Fruit fly (Drosophila melanogaster): ENCODE data around the gene tal-1A.

The tal-1A gene

DNA sequence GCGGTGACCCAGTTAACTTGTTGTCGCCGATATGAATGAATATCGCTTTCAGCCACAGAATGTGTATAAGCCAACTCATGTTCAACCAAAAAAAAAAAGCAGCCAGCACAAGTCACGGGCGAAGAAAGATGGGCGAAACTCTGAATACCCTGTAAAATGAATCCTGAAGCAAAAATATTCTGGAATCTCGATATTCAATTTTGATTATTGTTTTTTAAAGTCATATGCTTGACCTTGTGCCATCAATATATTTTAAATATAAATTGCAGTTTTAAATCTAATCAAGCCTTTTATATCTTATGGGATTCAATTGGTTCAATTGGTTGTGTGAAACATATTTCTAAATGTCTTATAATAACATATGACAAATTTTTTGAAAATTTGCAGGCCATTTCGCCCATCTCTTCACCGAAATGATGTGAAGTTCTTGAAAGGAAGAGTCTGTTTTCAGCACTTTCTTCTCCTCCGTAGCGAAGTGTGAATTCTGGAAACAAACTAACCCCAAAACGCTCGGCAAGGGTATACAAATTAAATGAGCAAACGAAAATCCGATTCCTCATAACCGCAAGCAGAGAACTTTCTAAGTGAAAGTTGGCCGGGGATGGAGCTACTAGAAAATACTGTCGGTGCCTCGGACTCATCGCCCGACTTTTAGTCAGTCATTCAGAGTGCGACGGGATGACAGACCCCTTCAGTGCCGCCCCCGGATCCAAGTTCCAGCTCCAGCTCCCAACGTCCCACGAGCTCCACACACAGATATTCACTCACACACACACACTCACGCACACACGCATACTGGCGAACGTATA is 2.9 kb downstream of the tal-1A start (continued):
- TF ChIP-seq CG3065 (GFP tag; optimal IDR thresholded peaks at IDR 0.05) = no peak
- no peak for TF ChIP-seq CG17612 (GFP tag; IDR thresholded peaks at IDR 0.05)
- no peak for TF ChIP-seq jumu (GFP tag; optimal IDR thresholded peaks at IDR 0.05)
- TF ChIP-seq CG2678 (tag; optimal IDR thresholded peaks at IDR 0.05) = no peak
- TF ChIP-seq fd3F (GFP tag; optimal IDR thresholded peaks at IDR 0.05) = no peak
- TF ChIP-seq Max (GFP tag; optimal IDR thresholded peaks at IDR 0.05) = no peak
- TF ChIP-seq ranshi (GFP tag; IDR thresholded peaks at IDR 0.05) = no peak
- no peak for TF ChIP-seq ab (GFP tag; optimal IDR thresholded peaks at IDR 0.05)
- TF ChIP-seq dmrt11E (tag; optimal IDR thresholded peaks at IDR 0.05) = no peak
- TF ChIP-seq al (GFP tag; IDR thresholded peaks at IDR 0.05) = no peak
- no peak for TF ChIP-seq CG10462 (GFP tag; optimal IDR thresholded peaks at IDR 0.05)
- TF ChIP-seq Blimp-1 (GFP tag; optimal IDR thresholded peaks at IDR 0.05) = peak; percentile 96
- peak; percentile 18 for TF ChIP-seq phol (tag; optimal IDR thresholded peaks at IDR 0.05)
- no peak for TF ChIP-seq lbe (GFP tag; optimal IDR thresholded peaks at IDR 0.05)
- TF ChIP-seq tin (GFP tag; optimal IDR thresholded peaks at IDR 0.05) = no peak
- TF ChIP-seq trh (GFP tag; optimal IDR thresholded peaks at IDR 0.05) = no peak
- peak; percentile 53; the same call in 1 of the 2 replicates for TF ChIP-seq crol (GFP tag; IDR thresholded peaks at IDR 0.05)
- no peak for TF ChIP-seq gsb-n (tag; optimal IDR thresholded peaks at IDR 0.05)
- no peak for TF ChIP-seq usp (GFP tag; optimal IDR thresholded peaks at IDR 0.05)
- no peak for TF ChIP-seq pho (GFP tag; optimal IDR thresholded peaks at IDR 0.05)
- no peak for TF ChIP-seq Nf-YC (tag; optimal IDR thresholded peaks at IDR 0.05)
- no peak for TF ChIP-seq CG7987 (GFP tag; optimal IDR thresholded peaks at IDR 0.05)
- peak in 1 of 2 experiments; percentile 32 for TF ChIP-seq bsh (GFP tag; optimal IDR thresholded peaks at IDR 0.05)
- no peak for TF ChIP-seq hbn (GFP tag; IDR thresholded peaks at IDR 0.05; ENCODE audit: partially characterized antibody)
- no peak for TF ChIP-seq ara (GFP tag; IDR thresholded peaks at IDR 0.05)
- no peak for TF ChIP-seq pb (GFP tag; optimal IDR thresholded peaks at IDR 0.05)
- no peak for TF ChIP-seq croc (GFP tag; conservative IDR thresholded peaks at IDR 0.05)
- TF ChIP-seq unc-4 (GFP tag; IDR thresholded peaks at IDR 0.05; ENCODE audit: partially characterized antibody) = no peak
- peak in 1 of 2 experiments; percentile 51 for TF ChIP-seq eve (GFP tag; optimal IDR thresholded peaks at IDR 0.05)
- no peak for TF ChIP-seq CG11398 (GFP tag; optimal IDR thresholded peaks at IDR 0.05)
- TF ChIP-seq CG31441 (GFP tag; IDR thresholded peaks at IDR 0.05) = peak; percentile 42; the same call in 1 of the 2 replicates
- TF ChIP-seq CG11247 (GFP tag; IDR thresholded peaks at IDR 0.05) = no peak
- no peak for TF ChIP-seq Usf (GFP tag; optimal IDR thresholded peaks at IDR 0.05)
- TF ChIP-seq shn (GFP tag; optimal IDR thresholded peaks at IDR 0.05) = no peak
- peak; percentile 12 for TF ChIP-seq CG30403 (GFP tag; optimal IDR thresholded peaks at IDR 0.05)
- TF ChIP-seq CG4282 (GFP tag; optimal IDR thresholded peaks at IDR 0.05) = no peak
- no peak for TF ChIP-seq Drgx (GFP tag; IDR thresholded peaks at IDR 0.05)
- TF ChIP-seq sens (GFP tag) = peak; percentile 64
- TF ChIP-seq emc (GFP tag; optimal IDR thresholded peaks at IDR 0.05) = no peak
- TF ChIP-seq corto (GFP tag; optimal IDR thresholded peaks at IDR 0.05) = no peak
- no peak for TF ChIP-seq CG3847 (GFP tag; IDR thresholded peaks at IDR 0.05)
- no peak for TF ChIP-seq CG3838 (GFP tag; optimal IDR thresholded peaks at IDR 0.05)
- no peak for TF ChIP-seq BEAF-32 (GFP tag; optimal IDR thresholded peaks at IDR 0.05)
- no peak for TF ChIP-seq NfI (GFP tag; optimal IDR thresholded peaks at IDR 0.05)
- TF ChIP-seq CG14014 (GFP tag; IDR thresholded peaks at IDR 0.05) = no peak
- TF ChIP-seq CG17361 (GFP tag; IDR thresholded peaks at IDR 0.05) = peak; percentile 44; the same call in 1 of the 3 replicates
- no peak for TF ChIP-seq HLH54F (GFP tag; optimal IDR thresholded peaks at IDR 0.05)
- TF ChIP-seq Aef1 (GFP tag; IDR thresholded peaks at IDR 0.05) = no peak
- no peak for TF ChIP-seq ci (GFP tag; IDR thresholded peaks at IDR 0.05)
- no peak for TF ChIP-seq CG15269 (tag; optimal IDR thresholded peaks at IDR 0.05)
- TF ChIP-seq Doc2 (GFP tag; IDR thresholded peaks at IDR 0.05) = no peak

Data from whole organism, embryonic.